Worm (Caenorhabditis elegans): ENCODE measurements around the gene F28A10.13.

F28A10.13 gene

DNA sequence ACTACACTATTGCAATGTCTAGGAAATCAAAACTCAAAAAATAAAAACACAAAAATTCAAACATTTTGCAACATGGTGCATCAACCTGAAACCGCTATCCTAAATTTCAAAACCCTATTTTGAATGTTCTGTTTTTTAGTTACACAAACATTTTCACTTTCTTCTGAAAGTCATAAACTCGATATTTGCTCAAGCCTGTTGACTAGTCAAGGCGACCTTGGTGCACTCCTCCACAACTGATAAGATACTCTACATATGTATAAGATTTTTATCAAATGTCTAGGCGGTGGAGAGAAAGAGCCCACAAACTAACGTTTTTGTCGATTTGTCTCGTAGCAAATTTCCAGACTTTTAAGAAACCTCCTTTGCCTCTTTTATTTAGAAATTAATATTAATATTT, 39.4 kb downstream of the F28A10.13 start, which contains the start of gene T07D3.4:
Gene T07D3.4, plus strand, starts transcription at position 286 of the 400 bp plus-strand sequence.
- TF ChIP-seq ceh-8 (GFP tag; optimal IDR thresholded peaks at IDR 0.05): no peak
- no peak for TF ChIP-seq ces-1 (GFP tag; optimal IDR thresholded peaks at IDR 0.05)
- TF ChIP-seq nhr-20 (tag; optimal IDR thresholded peaks at IDR 0.05): peak; percentile 31
- no peak for TF ChIP-seq egl-27 (tag; optimal IDR thresholded peaks at IDR 0.05)
- TF ChIP-seq aha-1 (tag; optimal IDR thresholded peaks at IDR 0.05): no peak
- no peak for TF ChIP-seq nhr-19 (GFP tag; conservative IDR thresholded peaks at IDR 0.05)
- peak in 1 of 2 experiments; percentile 14 for TF ChIP-seq lin-35 (GFP tag; optimal IDR thresholded peaks at IDR 0.05)
- TF ChIP-seq elt-2 (tag; optimal IDR thresholded peaks at IDR 0.05): peak; percentile 83

Measured in whole organism, L1 larva.